Fruit fly (Drosophila melanogaster): Measurements from ENCODE around the gene CG13126.

CG13126 gene

DNA sequence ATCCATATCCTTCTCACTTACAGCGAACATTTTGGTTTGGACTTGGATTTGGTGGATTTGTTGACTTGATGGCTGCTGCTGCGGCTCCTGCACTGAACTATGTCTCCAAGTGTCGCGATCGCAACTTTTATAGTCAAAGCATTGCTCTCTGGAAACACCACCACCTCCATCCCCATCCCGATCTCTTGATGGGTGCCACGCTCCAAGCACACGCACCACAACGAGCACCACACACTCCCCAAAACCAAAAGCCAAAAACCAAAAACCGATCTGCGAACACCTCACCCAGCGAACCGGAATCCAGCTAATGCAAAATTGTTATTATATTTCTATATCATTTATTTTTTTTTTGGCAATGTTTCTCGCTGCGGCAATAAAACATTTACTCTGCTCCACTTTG lies 20.9 kb downstream of the CG13126 start, which contains the start of gene Cpr30F:
Gene Cpr30F (minus strand): TSS at position 101 of the 400 bp plus-strand sequence.
- TF ChIP-seq Mnt (GFP tag; optimal IDR thresholded peaks at IDR 0.05) (no peak), CG1620 (GFP tag; optimal IDR thresholded peaks at IDR 0.05) (no peak), kay (GFP tag; ENCODE audit: borderline replicate concordance) (no peak), CG5204 (GFP tag; optimal IDR thresholded peaks at IDR 0.05) (no peak), CG11617 (GFP tag; optimal IDR thresholded peaks at IDR 0.05) (no peak), cnc (optimal IDR thresholded peaks at IDR 0.05) (no peak), toe (GFP tag; optimal IDR thresholded peaks at IDR 0.05) (no peak), cic (GFP tag; optimal IDR thresholded peaks at IDR 0.05) (no peak), Hr96 (GFP tag; optimal IDR thresholded peaks at IDR 0.05) (no peak), CG12768 (GFP tag; optimal IDR thresholded peaks at IDR 0.05) (no peak)

DNA sequence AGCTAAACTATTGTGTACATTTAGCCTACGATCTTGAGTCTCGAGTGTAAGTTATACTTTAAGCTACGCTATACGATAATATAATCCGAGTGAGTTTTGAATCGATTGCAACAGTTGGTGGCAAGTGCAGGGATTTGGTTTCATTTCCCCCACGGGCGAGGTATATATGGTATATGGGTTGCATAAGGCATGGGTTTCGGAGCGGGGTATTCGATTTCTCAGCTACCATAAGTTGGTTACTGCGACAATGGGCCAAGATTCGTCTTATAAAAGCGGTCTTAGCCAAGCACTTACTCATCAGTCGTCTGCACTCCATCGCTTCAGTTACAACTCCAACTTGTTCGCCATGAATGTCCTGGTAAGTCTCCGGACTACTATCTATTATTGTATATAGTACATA lies 23.7 kb downstream of the CG13126 start, which contains the start of gene CG42367:
Gene CG42367 (plus strand): TSS at position 301 of the 400 bp plus-strand sequence.
- TF ChIP-seq CG14711 (tag; optimal IDR thresholded peaks at IDR 0.05) (no peak), kay (GFP tag; ENCODE audit: borderline replicate concordance) (no peak), CG33017 (tag; optimal IDR thresholded peaks at IDR 0.05) (no peak), ovo (GFP tag; optimal IDR thresholded peaks at IDR 0.05) (no peak), CG12768 (GFP tag; optimal IDR thresholded peaks at IDR 0.05) (no peak)

DNA sequence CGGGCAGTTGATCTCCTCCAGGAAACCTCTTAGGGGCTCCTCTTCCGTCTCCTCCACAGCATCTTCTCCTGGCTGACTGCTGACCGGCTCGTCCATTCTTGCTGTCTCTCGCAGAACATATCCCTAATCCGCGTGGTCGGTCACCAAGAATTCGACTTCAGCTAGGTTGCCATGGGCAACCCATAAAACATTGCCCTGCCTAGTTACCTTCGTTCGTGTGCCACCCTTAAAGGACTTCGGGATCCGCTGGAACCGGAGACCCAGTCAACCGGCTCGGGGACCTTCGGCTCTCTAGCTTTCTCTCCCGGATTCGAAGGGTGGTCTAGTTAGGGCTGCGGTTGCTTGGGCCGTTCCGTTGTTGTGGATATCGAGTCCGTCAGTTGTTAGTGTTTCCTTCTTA lies 29.2 kb downstream of the CG13126 start, which contains the start of the genes TbCMF46 and CG42366:
Gene TbCMF46 (minus strand): TSS at position 101 of the 400 bp plus-strand sequence.
Gene CG42366 (plus strand): TSS at position 397 of the 400 bp plus-strand sequence.
- TF ChIP-seq cnc (optimal IDR thresholded peaks at IDR 0.05) (no peak), ovo (GFP tag; optimal IDR thresholded peaks at IDR 0.05) (no peak), Crg-1 (GFP tag; optimal IDR thresholded peaks at IDR 0.05) (no peak)

DNA sequence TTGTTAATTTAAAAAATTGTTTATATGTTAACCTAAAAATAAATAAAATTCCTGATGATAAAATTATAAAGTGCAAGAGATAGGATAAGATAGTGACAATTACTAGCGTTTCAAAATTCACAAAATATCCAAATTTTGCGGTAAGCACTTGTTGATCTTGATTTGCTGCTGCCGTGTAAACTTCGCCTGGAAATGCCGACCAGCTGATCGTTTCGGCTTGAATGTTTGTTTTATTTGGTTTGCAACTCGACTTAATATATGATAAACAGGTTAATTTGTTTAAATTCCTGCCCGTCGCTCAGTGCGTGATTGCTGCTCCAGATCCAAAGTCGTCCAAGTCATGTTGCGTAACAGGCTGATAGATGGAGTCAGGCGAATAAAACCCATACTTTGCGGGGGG lies 32.6 kb downstream of the CG13126 start, which contains the start of gene CG4592:
Gene CG4592 (plus strand): TSS at position 233 of the 400 bp plus-strand sequence.
- TF ChIP-seq toe (GFP tag; optimal IDR thresholded peaks at IDR 0.05) (peak; percentile 67), kay (GFP tag; ENCODE audit: borderline replicate concordance) (peak; percentile 88), bab1 (GFP tag; optimal IDR thresholded peaks at IDR 0.05) (peak; percentile 85), CG14711 (tag; optimal IDR thresholded peaks at IDR 0.05) (peak; percentile 66), Mnt (GFP tag; optimal IDR thresholded peaks at IDR 0.05) (peak; percentile 51), pad (GFP tag; optimal IDR thresholded peaks at IDR 0.05) (peak; percentile 25), CG11617 (GFP tag; optimal IDR thresholded peaks at IDR 0.05) (peak; percentile 79), cic (GFP tag; optimal IDR thresholded peaks at IDR 0.05) (peak; percentile 24), CG12768 (GFP tag; optimal IDR thresholded peaks at IDR 0.05) (peak; percentile 82), tj (GFP tag; optimal IDR thresholded peaks at IDR 0.05) (peak; percentile 56), CG1620 (GFP tag; optimal IDR thresholded peaks at IDR 0.05) (peak; percentile 12), CG5204 (GFP tag; optimal IDR thresholded peaks at IDR 0.05) (peak; percentile 40), CG7101 (tag; optimal IDR thresholded peaks at IDR 0.05) (peak; percentile 78), Hr96 (GFP tag; optimal IDR thresholded peaks at IDR 0.05) (peak; percentile 69), ovo (GFP tag; optimal IDR thresholded peaks at IDR 0.05) (no peak), cnc (optimal IDR thresholded peaks at IDR 0.05) (no peak), Crg-1 (GFP tag; optimal IDR thresholded peaks at IDR 0.05) (no peak), Clk (GFP tag; optimal IDR thresholded peaks at IDR 0.05) (no peak), CG7045 (GFP tag; optimal IDR thresholded peaks at IDR 0.05) (peak; percentile 72), CG33017 (tag; optimal IDR thresholded peaks at IDR 0.05) (peak; percentile 72)

DNA sequence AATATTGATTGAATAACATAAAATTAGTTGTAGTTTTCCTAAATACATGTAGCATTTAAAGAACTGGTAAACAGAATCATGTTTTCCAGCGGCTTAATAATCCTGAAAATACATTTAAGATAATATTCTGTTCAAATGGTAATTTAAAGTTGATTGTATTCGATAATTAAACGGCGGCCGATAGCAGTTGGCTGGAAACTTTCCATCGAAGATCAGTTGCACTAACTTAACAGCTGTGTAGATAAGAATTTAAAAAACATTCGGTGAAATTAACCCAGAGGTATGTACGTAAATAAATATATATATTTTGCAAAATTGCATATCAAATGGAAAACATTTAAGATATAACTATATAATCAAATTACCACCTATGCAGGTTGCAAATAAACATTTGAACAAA lies 34.0 kb downstream of the CG13126 start, which contains the start of gene CG4594:
Gene CG4594 (plus strand): TSS at position 212 of the 400 bp plus-strand sequence.
- TF ChIP-seq CG5204 (GFP tag; optimal IDR thresholded peaks at IDR 0.05) (no peak), CG7101 (tag; optimal IDR thresholded peaks at IDR 0.05) (no peak), ovo (GFP tag; optimal IDR thresholded peaks at IDR 0.05) (no peak), CG7045 (GFP tag; optimal IDR thresholded peaks at IDR 0.05) (no peak), CG14711 (tag; optimal IDR thresholded peaks at IDR 0.05) (no peak), bab1 (GFP tag; optimal IDR thresholded peaks at IDR 0.05) (no peak), Mnt (GFP tag; optimal IDR thresholded peaks at IDR 0.05) (no peak), pad (GFP tag; optimal IDR thresholded peaks at IDR 0.05) (no peak), CG1620 (GFP tag; optimal IDR thresholded peaks at IDR 0.05) (no peak), toe (GFP tag; optimal IDR thresholded peaks at IDR 0.05) (no peak), Crg-1 (GFP tag; optimal IDR thresholded peaks at IDR 0.05) (no peak), cic (GFP tag; optimal IDR thresholded peaks at IDR 0.05) (no peak), CG33017 (tag; optimal IDR thresholded peaks at IDR 0.05) (no peak), tj (GFP tag; optimal IDR thresholded peaks at IDR 0.05) (no peak), CG12768 (GFP tag; optimal IDR thresholded peaks at IDR 0.05) (no peak), kay (GFP tag; ENCODE audit: borderline replicate concordance) (no peak), CG11617 (GFP tag; optimal IDR thresholded peaks at IDR 0.05) (no peak), Hr96 (GFP tag; optimal IDR thresholded peaks at IDR 0.05) (no peak), cnc (optimal IDR thresholded peaks at IDR 0.05) (no peak)

DNA sequence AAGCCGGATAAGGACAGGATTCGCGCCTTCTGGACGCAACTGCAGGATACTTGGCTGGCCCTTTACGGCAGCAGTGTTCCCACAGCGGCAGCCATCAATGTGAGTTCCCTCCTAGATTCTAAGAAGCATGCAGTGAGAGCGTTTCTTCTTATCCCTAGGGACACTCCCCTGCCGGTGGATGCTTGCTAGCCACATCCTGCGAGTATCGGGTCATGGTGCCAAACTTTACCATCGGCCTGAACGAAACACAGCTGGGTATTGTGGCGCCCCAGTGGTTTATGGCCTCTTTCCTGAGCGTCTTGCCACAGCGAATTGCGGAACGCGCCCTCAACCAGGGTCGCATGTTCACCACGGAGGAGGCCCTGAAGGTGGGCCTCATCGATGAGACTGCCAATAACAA lies 34.8 kb downstream of the CG13126 start:
- TF ChIP-seq CG7045 (GFP tag; optimal IDR thresholded peaks at IDR 0.05): no peak
- TF ChIP-seq CG7101 (tag; optimal IDR thresholded peaks at IDR 0.05): no peak
- no peak for TF ChIP-seq CG11617 (GFP tag; optimal IDR thresholded peaks at IDR 0.05)
- TF ChIP-seq bab1 (GFP tag; optimal IDR thresholded peaks at IDR 0.05): no peak
- no peak for TF ChIP-seq CG14711 (tag; optimal IDR thresholded peaks at IDR 0.05)
- no peak for TF ChIP-seq Mnt (GFP tag; optimal IDR thresholded peaks at IDR 0.05)
- TF ChIP-seq CG12768 (GFP tag; optimal IDR thresholded peaks at IDR 0.05): no peak
- no peak for TF ChIP-seq CG33017 (tag; optimal IDR thresholded peaks at IDR 0.05)
- no peak for TF ChIP-seq Clk (GFP tag; optimal IDR thresholded peaks at IDR 0.05)
- no peak for TF ChIP-seq tj (GFP tag; optimal IDR thresholded peaks at IDR 0.05)
- no peak for TF ChIP-seq kay (GFP tag; ENCODE audit: borderline replicate concordance)
- TF ChIP-seq toe (GFP tag; optimal IDR thresholded peaks at IDR 0.05): no peak
- TF ChIP-seq ovo (GFP tag; optimal IDR thresholded peaks at IDR 0.05): no peak
